Worm (Caenorhabditis elegans) whole organism, L4 larva: ENCODE measurements around the gene qua-1.

ENCODE experiments used
- F10B5.3 ChIP-seq: sonication (generic microtip); optimal IDR thresholded peaks from 2 replicates; lab custom pipeline; 2016; ENCODE audit warnings: mild to moderate bottlenecking, missing genetic modification characterization, missing compliant biosample characterization
- Y48G9A.11 ChIP-seq: fragments of 200-800 bp; sonication (Bioruptor generic); IDR thresholded peaks from 2 replicates; pipeline ENCODE4 v1.3.6; 2022; ENCODE audit warnings: missing genetic modification reagents, missing genetic modification characterization, missing compliant biosample characterization
- ZK337.2 ChIP-seq: fragments of 200-800 bp; sonication (Bioruptor generic); IDR thresholded peaks from 2 replicates; pipeline ENCODE4 v1.3.6; 2022; ENCODE audit warnings: missing genetic modification reagents, missing genetic modification characterization, missing compliant biosample characterization
- aha-1 ChIP-seq: fragments of 150-350 bp; peaks from one replicate; lab custom pipeline; 2014; ENCODE audit warnings: missing biosample characterization, missing genetic modification characterization
- ama-1 ChIP-seq: fragments of 150-350 bp; optimal IDR thresholded peaks from 2 replicates; lab custom pipeline; 2014; ENCODE audit warnings: inconsistent platforms, mixed read lengths
- attf-4 ChIP-seq: sonication (generic microtip); optimal IDR thresholded peaks from 3 replicates; lab custom pipeline; 2017; ENCODE audit warnings: missing biosample characterization, missing genetic modification characterization
- ceh-20 ChIP-seq: fragments of 200-800 bp; sonication (Bioruptor generic); IDR thresholded peaks from 2 replicates; pipeline ENCODE4 v1.3.6; 2022; ENCODE audit warnings: missing genetic modification reagents, missing genetic modification characterization, missing compliant biosample characterization
- ceh-82 ChIP-seq: sonication (generic microtip); optimal IDR thresholded peaks from 2 replicates; lab custom pipeline; 2017; ENCODE audit warnings: missing biosample characterization, missing genetic modification characterization
- ctbp-1 ChIP-seq: fragments of 200-800 bp; sonication (Bioruptor generic); IDR thresholded peaks from 2 replicates; pipeline ENCODE4 v1.3.6; 2022; ENCODE audit warnings: missing genetic modification reagents, missing genetic modification characterization, missing compliant biosample characterization
- daf-12 ChIP-seq: fragments of 150-350 bp; optimal IDR thresholded peaks from 2 replicates; lab custom pipeline; 2014; ENCODE audit warnings: missing biosample characterization, missing genetic modification reagents, missing genetic modification characterization
- dmd-8 ChIP-seq: fragments of 200-800 bp; sonication (Bioruptor generic); IDR thresholded peaks from 2 replicates; pipeline ENCODE4 v1.3.6; 2022; ENCODE audit warnings: missing genetic modification characterization, missing compliant biosample characterization
- hif-1 ChIP-seq, 2 experiments: sonication (generic microtip); optimal IDR thresholded peaks; 2 replicates each; lab custom pipeline; 2016 to 2017; ENCODE audit warnings: missing compliant biosample characterization in 2 of 2, missing genetic modification characterization in 2 of 2, missing genetic modification reagents in 2 of 2, missing genotype in 2 of 2, mild to moderate bottlenecking in 1 of 2
- hlh-11 ChIP-seq: fragments of 200-800 bp; sonication (Bioruptor generic); optimal IDR thresholded peaks from 2 replicates; lab custom pipeline; 2018; ENCODE audit warnings: mild to moderate bottlenecking, missing genetic modification characterization, missing compliant biosample characterization
- hlh-30 ChIP-seq: sonication (generic microtip); optimal IDR thresholded peaks from 2 replicates; lab custom pipeline; 2017; ENCODE audit warnings: antibody characterized with exemption, mild to moderate bottlenecking, missing genetic modification characterization, missing compliant biosample characterization; ENCODE audit not compliant: insufficient read depth
- hmg-1.1 ChIP-seq: fragments of 200-800 bp; sonication (Bioruptor generic); IDR thresholded peaks from 2 replicates; pipeline ENCODE4 v1.3.6; 2022; ENCODE audit warnings: missing genetic modification reagents, missing genetic modification characterization, missing compliant biosample characterization
- jun-1 ChIP-seq: fragments of 150-350 bp; optimal IDR thresholded peaks from 2 replicates; lab custom pipeline; 2014; ENCODE audit warnings: missing biosample characterization, missing genetic modification reagents, missing genetic modification characterization
- lin-1 ChIP-seq: fragments of 200-800 bp; sonication (Bioruptor generic); IDR thresholded peaks from 2 replicates; pipeline ENCODE4 v1.3.6; 2022; ENCODE audit warnings: missing genetic modification reagents, missing genetic modification characterization, missing compliant biosample characterization
- lin-29 ChIP-seq: fragments of 200-800 bp; sonication (Bioruptor generic); IDR thresholded peaks from 2 replicates; pipeline ENCODE4 v1.3.6; 2022; ENCODE audit warnings: missing genetic modification reagents, missing genetic modification characterization, missing compliant biosample characterization
- lin-38 ChIP-seq: fragments of 200-800 bp; sonication (Bioruptor generic); IDR thresholded peaks from 2 replicates; pipeline ENCODE4 v1.3.6; 2022; ENCODE audit warnings: missing genetic modification reagents, missing genetic modification characterization, missing compliant biosample characterization
- lsy-2 ChIP-seq, 2 experiments: fragments of 150-350 bp in 1 of 2; sonication (generic microtip) in 1 of 2; optimal IDR thresholded peaks; 2 replicates each; lab custom pipeline; 2014 to 2017; ENCODE audit warnings: missing biosample characterization in 2 of 2, missing genetic modification characterization in 2 of 2
- mdl-1 ChIP-seq, 2 experiments: fragments of 150-350 bp in 1 of 2; sonication (generic microtip) in 1 of 2; optimal IDR thresholded peaks; 2 replicates each; lab custom pipeline; 2014 to 2017; ENCODE audit warnings: missing biosample characterization in 2 of 2, missing genetic modification characterization in 2 of 2
- mep-1 ChIP-seq: fragments of 150-350 bp; sonication (generic microtip); optimal IDR thresholded peaks from 3 replicates; lab custom pipeline; 2014; ENCODE audit warnings: missing biosample characterization, missing genetic modification characterization
- mes-2 ChIP-seq: sonication (generic microtip); optimal IDR thresholded peaks from 2 replicates; lab custom pipeline; 2016; ENCODE audit warnings: missing genotype, mild to moderate bottlenecking, missing genetic modification characterization, missing compliant biosample characterization; ENCODE audit not compliant: poor library complexity, severe bottlenecking
- mxl-3 ChIP-seq: fragments of 200-800 bp; sonication (Bioruptor generic); optimal IDR thresholded peaks from 2 replicates; lab custom pipeline; 2018; ENCODE audit warnings: mild to moderate bottlenecking, missing genetic modification characterization, missing compliant biosample characterization
- nhr-102 ChIP-seq: sonication (generic microtip); optimal IDR thresholded peaks from 2 replicates; lab custom pipeline; 2016; ENCODE audit warnings: mild to moderate bottlenecking, missing genetic modification characterization, moderate library complexity, missing compliant biosample characterization
- nhr-25 ChIP-seq: sonication (generic microtip); optimal IDR thresholded peaks from 2 replicates; lab custom pipeline; 2017; ENCODE audit warnings: missing genetic modification characterization, mild to moderate bottlenecking, missing compliant biosample characterization, antibody characterized with exemption, moderate library complexity, borderline replicate concordance; ENCODE audit not compliant: insufficient read depth
- nhr-28 ChIP-seq: fragments of 150-350 bp; optimal IDR thresholded peaks from 2 replicates; lab custom pipeline; 2014; ENCODE audit warnings: missing biosample characterization, missing genetic modification characterization
- nhr-48 ChIP-seq: sonication (generic microtip); optimal IDR thresholded peaks from 2 replicates; lab custom pipeline; 2016; ENCODE audit warnings: mild to moderate bottlenecking, missing genetic modification characterization, missing compliant biosample characterization
- nhr-77 ChIP-seq: fragments of 150-350 bp; optimal IDR thresholded peaks from 2 replicates; lab custom pipeline; 2014; ENCODE audit warnings: missing biosample characterization, missing genetic modification characterization
- php-3 ChIP-seq: fragments of 200-800 bp; sonication (Bioruptor generic); IDR thresholded peaks from 2 replicates; pipeline ENCODE4 v1.3.6; 2022; ENCODE audit warnings: missing genetic modification reagents, missing genetic modification characterization, missing compliant biosample characterization
- rbr-2 ChIP-seq: sonication (generic microtip); optimal IDR thresholded peaks from 2 replicates; lab custom pipeline; 2016; ENCODE audit warnings: missing genotype, missing genetic modification characterization, missing compliant biosample characterization
- saeg-2 ChIP-seq: fragments of 200-800 bp; sonication (Bioruptor generic); IDR thresholded peaks from 2 replicates; pipeline ENCODE4 v1.3.6; 2022; ENCODE audit warnings: missing genetic modification reagents, missing genetic modification characterization, missing compliant biosample characterization
- sdz-12 ChIP-seq: fragments of 200-800 bp; sonication (Bioruptor generic); optimal IDR thresholded peaks from 2 replicates; lab custom pipeline; 2018; ENCODE audit warnings: mild to moderate bottlenecking, missing genetic modification characterization, missing compliant biosample characterization
- set-16 ChIP-seq: fragments of 200-800 bp; sonication (Bioruptor generic); IDR thresholded peaks from 2 replicates; pipeline ENCODE4 v1.3.6; 2022; ENCODE audit warnings: missing genetic modification reagents, missing genetic modification characterization, missing compliant biosample characterization
- skn-1 ChIP-seq: fragments of 150-350 bp; optimal IDR thresholded peaks from 2 replicates; lab custom pipeline; 2014; ENCODE audit warnings: missing biosample characterization, missing genetic modification characterization
- snpc-1.2 ChIP-seq: fragments of 200-800 bp; sonication (Bioruptor generic); IDR thresholded peaks from 2 replicates; pipeline ENCODE4 v1.3.6; 2022; ENCODE audit warnings: missing genetic modification reagents, missing genetic modification characterization, missing compliant biosample characterization
- snpc-4 ChIP-seq: fragments of 150-350 bp; optimal IDR thresholded peaks from 2 replicates; lab custom pipeline; 2014; ENCODE audit warnings: missing biosample characterization, missing genetic modification characterization
- unc-130 ChIP-seq: sonication (generic microtip); optimal IDR thresholded peaks from 2 replicates; lab custom pipeline; 2016; ENCODE audit warnings: missing genetic modification reagents, missing genetic modification characterization, missing compliant biosample characterization
- unc-62 ChIP-seq, 3 experiments: fragments of 150-350 bp in 1 of 3; sonication (generic microtip); optimal IDR thresholded peaks in 2 of 3; peaks in 1 of 3; 1 replicate in 1 of 3; 2 replicates in 2 of 3; lab custom pipeline; 2014 to 2017; ENCODE audit warnings: missing biosample characterization in 3 of 3, missing genetic modification characterization in 3 of 3, missing genetic modification reagents in 3 of 3, missing genotype in 1 of 3
- zfp-2 ChIP-seq: sonication (generic microtip); optimal IDR thresholded peaks from 2 replicates; lab custom pipeline; 2016; ENCODE audit warnings: mild to moderate bottlenecking, missing genetic modification characterization, missing compliant biosample characterization
- zfp-3 ChIP-seq: fragments of 200-800 bp; sonication (Bioruptor generic); conservative IDR thresholded peaks from 2 replicates; pipeline ENCODE4 v1.3.6; 2022; ENCODE audit warnings: missing genetic modification reagents, missing genetic modification characterization, missing compliant biosample characterization
- ztf-11 ChIP-seq: fragments of 150-350 bp; optimal IDR thresholded peaks from 2 replicates; lab custom pipeline; 2014; ENCODE audit warnings: missing biosample characterization, missing genetic modification characterization

The qua-1 gene

ce11 chrII:8216922-8217321 lies 18.3 kb downstream of the qua-1 start, which contains the start of gene ifg-1:
Gene ifg-1 (plus strand): TSS chrII:8217222.
- TF ChIP-seq ztf-11 (tag; lab: Kevin White, UChicago) (no peak), ceh-82 (no peak), snpc-4 (tag; lab: Kevin White, UChicago) (no peak), nhr-48 (tag; lab: Kevin White, UChicago) (no peak), lsy-2 (tag; optimal IDR thresholded peaks at IDR 0.05; lab: Kevin White, UChicago) (no peak), ZK337.2 (GFP tag; lab: Robert Waterston, UW) (no peak), ama-1 (lab: Kevin White, UChicago) (no peak), php-3 (GFP tag; lab: Robert Waterston, UW) (no peak), attf-4 (tag; lab: Kevin White, UChicago) (no peak), snpc-1.2 (no peak), lin-29 (no peak), Y48G9A.11 (no peak), rbr-2 (tag; lab: Kevin White, UChicago) (no peak), hif-1 (tag; optimal IDR thresholded peaks at IDR 0.05; lab: Kevin White, UChicago) (no peak)

- TF ChIP-seq hmg-1.1 (no peak), zfp-3 (GFP tag; lab: Robert Waterston, UW) (no peak), unc-62 (GFP tag; optimal IDR thresholded peaks at IDR 0.05 in 1 of 2; lab: Kevin White, UChicago) (peak in 1 of 2 experiments; percentile 2), unc-62 (tag; optimal IDR thresholded peaks at IDR 0.05; lab: Kevin White, UChicago) (no peak), skn-1 (tag; lab: Kevin White, UChicago) (no peak), aha-1 (tag; lab: Kevin White, UChicago) (peak; percentile 93)
Measured at ce11 chrII:8218266-8218665, 19.7 kb downstream of the qua-1 start.

ce11 chrII:8220267-8220666 lies 21.7 kb downstream of the qua-1 start:
- peak in 1 of 2 experiments; percentile 96 for TF ChIP-seq unc-62 (GFP tag; optimal IDR thresholded peaks at IDR 0.05 in 1 of 2; lab: Kevin White, UChicago)
- no peak for TF ChIP-seq unc-62 (tag; optimal IDR thresholded peaks at IDR 0.05; lab: Kevin White, UChicago)
- TF ChIP-seq saeg-2 (GFP tag; lab: Robert Waterston, UW): no peak
- TF ChIP-seq, all 104 proteins: peak for 1

- TF ChIP-seq sdz-12 (GFP tag; lab: Kevin White, UChicago): no peak
- TF ChIP-seq lsy-2 (tag; optimal IDR thresholded peaks at IDR 0.05; lab: Kevin White, UChicago): peak in 1 of 2 experiments; percentile 25
- TF ChIP-seq mes-2 (tag; lab: Kevin White, UChicago): no peak
- TF ChIP-seq lin-38 (GFP tag; lab: Robert Waterston, UW): 0 out of 2 replicates have a peak, but pooled peaks have one; percentile 24
- TF ChIP-seq jun-1 (tag; lab: Kevin White, UChicago): no peak
- TF ChIP-seq nhr-102 (tag; lab: Kevin White, UChicago): no peak
- TF ChIP-seq ceh-20 (GFP tag; lab: Robert Waterston, UW): no peak
- peak; percentile 94 for TF ChIP-seq mxl-3 (GFP tag; lab: Kevin White, UChicago)
- no peak for TF ChIP-seq set-16 (GFP tag; lab: Robert Waterston, UW)
- peak; percentile 53 for TF ChIP-seq hlh-11 (tag; lab: Kevin White, UChicago)
- TF ChIP-seq php-3 (GFP tag; lab: Robert Waterston, UW): no peak
- no peak for TF ChIP-seq zfp-2 (tag; lab: Kevin White, UChicago)
- no peak for TF ChIP-seq lin-1 (GFP tag; lab: Robert Waterston, UW)
- TF ChIP-seq daf-12 (tag; lab: Kevin White, UChicago): no peak
- TF ChIP-seq F10B5.3 (tag; lab: Kevin White, UChicago): no peak
- TF ChIP-seq unc-130: peak; percentile 24
- TF ChIP-seq unc-62 (GFP tag; optimal IDR thresholded peaks at IDR 0.05 in 1 of 2; lab: Kevin White, UChicago): peak in 1 of 2 experiments; percentile 75
- TF ChIP-seq unc-62 (tag; optimal IDR thresholded peaks at IDR 0.05; lab: Kevin White, UChicago): no peak
- peak; percentile 41 for TF ChIP-seq nhr-77 (tag; lab: Kevin White, UChicago)
- TF ChIP-seq hlh-30: peak; percentile 76
- TF ChIP-seq ctbp-1 (GFP tag; lab: Robert Waterston, UW): no peak
- TF ChIP-seq dmd-8 (GFP tag; lab: Robert Waterston, UW): no peak
- TF ChIP-seq attf-4 (tag; lab: Kevin White, UChicago): no peak
- TF ChIP-seq mep-1 (tag; lab: Kevin White, UChicago): peak; percentile 56
- TF ChIP-seq ZK337.2 (GFP tag; lab: Robert Waterston, UW): no peak
- TF ChIP-seq nhr-28 (tag; lab: Kevin White, UChicago): peak; percentile 85
- peak; percentile 90 to 97 for TF ChIP-seq mdl-1 (tag; optimal IDR thresholded peaks at IDR 0.05; lab: Kevin White, UChicago)
- peak; percentile 25 for TF ChIP-seq nhr-25
Measured at ce11 chrII:8222309-8223065, 23.9 kb downstream of the qua-1 start, which contains the start of gene dab-1. Gene dab-1 (plus strand): TSS chrII:8222386.
